Fruit fly (Drosophila melanogaster) whole organism, wandering third instar larva: ENCODE results near the gene RpS4.

Source experiments
- Abd-B ChIP-seq: fragments of >200 bp; optimal IDR thresholded peaks from 2 replicates; lab custom pipeline; 2017; ENCODE audit warnings: missing biosample characterization, missing genetic modification characterization
- CG9705 ChIP-seq: fragments of 200-800 bp; sonication (Bioruptor generic); optimal IDR thresholded peaks from 2 replicates; lab custom pipeline; 2018; ENCODE audit warnings: missing biosample characterization, mild to moderate bottlenecking, missing genetic modification characterization
- Dfd ChIP-seq: fragments of >200 bp; optimal IDR thresholded peaks from 2 replicates; lab custom pipeline; 2017; ENCODE audit warnings: missing biosample characterization, missing genetic modification characterization
- Dif ChIP-seq: fragments of 200-275, 200-300 bp; sonication (Bioruptor generic); optimal IDR thresholded peaks from 2 replicates; lab custom pipeline; 2018; ENCODE audit warnings: missing biosample characterization, missing genetic modification characterization; ENCODE audit not compliant: partially characterized antibody
- GATAd ChIP-seq: sonication (Bioruptor generic); optimal IDR thresholded peaks from 2 replicates; lab custom pipeline; 2016; ENCODE audit warnings: missing biosample characterization, missing genetic modification characterization
- HLH106 ChIP-seq: fragments of 200-800 bp; optimal IDR thresholded peaks from 3 replicates; lab custom pipeline; 2019; ENCODE audit warnings: missing biosample characterization, mild to moderate bottlenecking, missing genetic modification characterization, moderate library complexity
- Hnf4 ChIP-seq: fragments of 200-800 bp; sonication (Bioruptor generic); optimal IDR thresholded peaks from 2 replicates; lab custom pipeline; 2016; ENCODE audit warnings: missing biosample characterization, mild to moderate bottlenecking, missing genetic modification characterization
- Hr78 ChIP-seq: fragments of >200 bp; optimal IDR thresholded peaks from 2 replicates; lab custom pipeline; 2017; ENCODE audit warnings: missing biosample characterization, missing genetic modification characterization
- Mio ChIP-seq: sonication (Bioruptor generic); optimal IDR thresholded peaks from 2 replicates; lab custom pipeline; 2016; ENCODE audit warnings: missing biosample characterization, missing genetic modification characterization
- Rel ChIP-seq, 2 experiments: fragments of 200-800 bp; sonication (Bioruptor generic) in 1 of 2; optimal IDR thresholded peaks; 2 replicates in 1 of 2; 3 replicates in 1 of 2; lab custom pipeline; 2016 to 2019; ENCODE audit warnings: mild to moderate bottlenecking in 2 of 2, missing biosample characterization in 2 of 2, missing genetic modification characterization in 2 of 2, moderate library complexity in 1 of 2
- Vsx2 ChIP-seq: fragments of 200-300, 225-300 bp; sonication (Bioruptor generic); optimal IDR thresholded peaks from 2 replicates; lab custom pipeline; 2018; ENCODE audit warnings: missing biosample characterization, missing genetic modification characterization; ENCODE audit not compliant: partially characterized antibody
- dl ChIP-seq, 2 experiments: fragments of 175-275, 200-275 bp in 1 of 2; fragments of 200-275 bp in 1 of 2; sonication (Bioruptor generic); optimal IDR thresholded peaks; lab custom pipeline; 2018; ENCODE audit warnings: mild to moderate bottlenecking in 2 of 2, missing biosample characterization in 2 of 2, missing genetic modification characterization in 2 of 2, moderate library complexity in 2 of 2; ENCODE audit not compliant: partially characterized antibody in 2 of 2, insufficient read depth in 1 of 2
- dsf ChIP-seq: sonication (Bioruptor generic); optimal IDR thresholded peaks from 2 replicates; lab custom pipeline; 2016; ENCODE audit warnings: missing biosample characterization, missing genetic modification characterization, borderline replicate concordance
- ey ChIP-seq: fragments of 200-800 bp; sonication (Bioruptor generic); optimal IDR thresholded peaks from 2 replicates; lab custom pipeline; 2016; ENCODE audit warnings: missing biosample characterization, missing genetic modification characterization
- fru ChIP-seq: fragments of 200-800 bp; sonication (Bioruptor generic); optimal IDR thresholded peaks from 3 replicates; lab custom pipeline; 2016; ENCODE audit warnings: missing biosample characterization, mild to moderate bottlenecking, missing genetic modification characterization
- h ChIP-seq: fragments of 200-800 bp; sonication (Bioruptor generic); optimal IDR thresholded peaks from 3 replicates; lab custom pipeline; 2016; ENCODE audit warnings: missing biosample characterization, mild to moderate bottlenecking, missing genetic modification characterization
- jim ChIP-seq: fragments of 175-275, 200-325 bp; sonication (Bioruptor generic); optimal IDR thresholded peaks from 2 replicates; lab custom pipeline; 2016; ENCODE audit warnings: missing biosample characterization, mild to moderate bottlenecking, missing genetic modification characterization
- pan ChIP-seq: fragments of >200 bp; optimal IDR thresholded peaks from 2 replicates; lab custom pipeline; 2017
- psq ChIP-seq: fragments of 200-800 bp; sonication (Bioruptor generic); optimal IDR thresholded peaks from 3 replicates; lab custom pipeline; 2017; ENCODE audit warnings: missing biosample characterization, mild to moderate bottlenecking, missing genetic modification characterization, moderate library complexity
- rgr ChIP-seq: fragments of 200-800 bp; sonication (Bioruptor generic); optimal IDR thresholded peaks from 3 replicates; lab custom pipeline; 2016; ENCODE audit warnings: missing biosample characterization, mild to moderate bottlenecking, missing genetic modification characterization
- tai ChIP-seq: sonication (Bioruptor generic); optimal IDR thresholded peaks from 2 replicates; lab custom pipeline; 2016; ENCODE audit warnings: missing biosample characterization, missing genetic modification characterization
- usp ChIP-seq: fragments of >200 bp; optimal IDR thresholded peaks from 2 replicates; lab custom pipeline; 2017; ENCODE audit warnings: missing biosample characterization, missing genetic modification characterization

RpS4 gene

dm6 chr3L:13087189-13087588 is 45.6 kb downstream of the RpS4 start, which contains the start of gene CG17300:
Gene CG17300 (minus strand): TSS chr3L:13087289.
- no peak for TF ChIP-seq jim
- no peak for TF ChIP-seq Abd-B (GFP tag; lab: Kevin White, UChicago)
- TF ChIP-seq Dfd (GFP tag; lab: Kevin White, UChicago): no peak
- TF ChIP-seq rgr (GFP tag; lab: Kevin White, UChicago): no peak
- no peak for TF ChIP-seq Rel (GFP tag; optimal IDR thresholded peaks at IDR 0.05; lab: Kevin White, UChicago)
- TF ChIP-seq Rel (tag; optimal IDR thresholded peaks at IDR 0.05; lab: Kevin White, UChicago): no peak
- TF ChIP-seq psq: no peak
- no peak for TF ChIP-seq dsf (GFP tag; lab: Kevin White, UChicago)
- no peak for TF ChIP-seq ey (GFP tag; lab: Kevin White, UChicago)
- TF ChIP-seq Hnf4 (GFP tag; lab: Kevin White, UChicago): no peak

- TF ChIP-seq GATAd (GFP tag; lab: Kevin White, UChicago) (no peak), psq (no peak), dl (GFP tag; optimal IDR thresholded peaks at IDR 0.05; lab: Kevin White, UChicago; ENCODE audit: insufficient read depth in 1 of 2, partially characterized antibody in 2 of 2) (no peak), usp (GFP tag; lab: Kevin White, UChicago) (no peak), Hr78 (no peak), fru (GFP tag; lab: Kevin White, UChicago) (no peak), Vsx2 (GFP tag; lab: Kevin White, UChicago) (no peak), pan (no peak), h (GFP tag; lab: Kevin White, UChicago) (no peak), Dif (no peak), Dfd (GFP tag; lab: Kevin White, UChicago) (no peak), tai (GFP tag; lab: Kevin White, UChicago) (no peak), Mio (no peak), HLH106 (tag; lab: Kevin White, UChicago) (no peak), CG9705 (GFP tag; lab: Kevin White, UChicago) (no peak), Rel (GFP tag; optimal IDR thresholded peaks at IDR 0.05; lab: Kevin White, UChicago) (no peak), Rel (tag; optimal IDR thresholded peaks at IDR 0.05; lab: Kevin White, UChicago) (no peak)
- TF ChIP-seq, all 38 proteins: peak for 0
These were observed 48.3 kb downstream of the RpS4 start, which contains the start of gene CG11251 for dm6 chr3L:13089869-13090268. Gene CG11251 (minus strand): TSS chr3L:13089969.
